Fruit fly (Drosophila melanogaster) whole organism, prepupa: ENCODE data around the gene CG18599.
A peak's percentile ranks its signal among the peaks of the same experiment; 100 is the strongest.

Experiments
- Blimp-1 ChIP-seq: fragments of 200-800 bp; sonication (Bioruptor generic); optimal IDR thresholded peaks from 3 replicates; lab custom pipeline; 2017; ENCODE audit warnings: missing biosample characterization, missing genetic modification characterization, mild to moderate bottlenecking, moderate library complexity, missing genetic modification reagents
- CG10631 ChIP-seq: fragments of 200-800 bp; sonication (Bioruptor generic); optimal IDR thresholded peaks from 2 replicates; lab custom pipeline; 2016; ENCODE audit warnings: missing biosample characterization, missing genetic modification characterization
- CG10669 ChIP-seq: fragments of 200-800 bp; sonication (Bioruptor generic); optimal IDR thresholded peaks from 3 replicates; lab custom pipeline; 2018; ENCODE audit warnings: missing biosample characterization, mild to moderate bottlenecking, missing genetic modification characterization, moderate library complexity
- CG11294 ChIP-seq: fragments of 200-800 bp; sonication (Bioruptor generic); IDR thresholded peaks from 2 replicates; pipeline ENCODE4 v1.3.6; 2022; ENCODE audit warnings: missing biosample characterization, missing genetic modification characterization
- CG11902 ChIP-seq: fragments of 200-800 bp; sonication (Bioruptor generic); optimal IDR thresholded peaks from 3 replicates; lab custom pipeline; 2016; ENCODE audit warnings: missing biosample characterization, missing genetic modification characterization
- CG15336 ChIP-seq: fragments of 200-800 bp; sonication (Bioruptor generic); IDR thresholded peaks from 2 replicates; pipeline ENCODE4 v1.3.6; 2022; ENCODE audit warnings: missing biosample characterization, missing genetic modification characterization
- CG1621 ChIP-seq: fragments of 200-800 bp; sonication (Bioruptor generic); optimal IDR thresholded peaks from 3 replicates; lab custom pipeline; 2018; ENCODE audit warnings: missing biosample characterization, mild to moderate bottlenecking, missing genetic modification characterization
- CG3032 ChIP-seq: fragments of 200-800 bp; optimal IDR thresholded peaks from 2 replicates; lab custom pipeline; 2019; ENCODE audit warnings: missing biosample characterization, mild to moderate bottlenecking, missing genetic modification characterization, moderate library complexity
- CG32006 ChIP-seq: fragments of 200-800 bp; sonication (Bioruptor generic); optimal IDR thresholded peaks from 3 replicates; lab custom pipeline; 2017; ENCODE audit warnings: missing biosample characterization, mild to moderate bottlenecking, missing genetic modification characterization
- CG34406 ChIP-seq: fragments of 200-800 bp; sonication (Bioruptor generic); optimal IDR thresholded peaks from 3 replicates; lab custom pipeline; 2016; ENCODE audit warnings: missing biosample characterization, missing genetic modification characterization
- CG6276 ChIP-seq: fragments of 200-800 bp; sonication (Bioruptor generic); optimal IDR thresholded peaks from 2 replicates; lab custom pipeline; 2017; ENCODE audit warnings: missing biosample characterization, mild to moderate bottlenecking, missing genetic modification characterization
- CG6792 ChIP-seq: fragments of 200-800 bp; sonication (Bioruptor generic); optimal IDR thresholded peaks from 3 replicates; lab custom pipeline; 2016; ENCODE audit warnings: missing biosample characterization, missing genetic modification characterization
- CG6808 ChIP-seq: fragments of 200-800 bp; sonication (Bioruptor generic); optimal IDR thresholded peaks from 3 replicates; lab custom pipeline; 2017; ENCODE audit warnings: missing biosample characterization, missing genetic modification characterization, mild to moderate bottlenecking, moderate library complexity, missing genetic modification reagents
- CG6854 ChIP-seq: fragments of 200-800 bp; sonication (Bioruptor generic); optimal IDR thresholded peaks from 2 replicates; lab custom pipeline; 2017; ENCODE audit warnings: missing biosample characterization, mild to moderate bottlenecking, missing genetic modification characterization
- CG8319 ChIP-seq: fragments of 200-800 bp; sonication (Bioruptor generic); optimal IDR thresholded peaks from 3 replicates; lab custom pipeline; 2016; ENCODE audit warnings: missing biosample characterization, missing genetic modification characterization
- CG8632 ChIP-seq: fragments of 200-800 bp; sonication (Bioruptor generic); optimal IDR thresholded peaks from 3 replicates; lab custom pipeline; 2016; ENCODE audit warnings: missing biosample characterization, missing genetic modification characterization
- CG9139 ChIP-seq: fragments of 200-800 bp; sonication (Bioruptor generic); optimal IDR thresholded peaks from 3 replicates; lab custom pipeline; 2017; ENCODE audit warnings: missing biosample characterization, mild to moderate bottlenecking, missing genetic modification characterization
- Eip78C ChIP-seq: fragments of 200-800 bp; sonication (Bioruptor generic); peaks from one replicate; lab custom pipeline; 2016; ENCODE audit warnings: missing biosample characterization, missing genetic modification characterization
- Eip93F ChIP-seq: fragments of 200-800 bp; sonication (Bioruptor generic); optimal IDR thresholded peaks from 2 replicates; lab custom pipeline; 2016; ENCODE audit warnings: missing biosample characterization, mild to moderate bottlenecking, missing genetic modification characterization
- Lpt ChIP-seq: fragments of 200-800 bp; sonication (Bioruptor generic); optimal IDR thresholded peaks from 3 replicates; lab custom pipeline; 2016; ENCODE audit warnings: missing biosample characterization, missing genetic modification characterization
- Met ChIP-seq: fragments of 200-800 bp; sonication (Bioruptor generic); optimal IDR thresholded peaks from 3 replicates; lab custom pipeline; 2016; ENCODE audit warnings: missing biosample characterization, missing genetic modification characterization
- OdsH ChIP-seq: fragments of 200-800 bp; sonication (Bioruptor generic); optimal IDR thresholded peaks from 3 replicates; lab custom pipeline; 2016; ENCODE audit warnings: missing biosample characterization, missing genetic modification characterization
- Sox102F ChIP-seq: fragments of 200-800 bp; sonication (Bioruptor generic); optimal IDR thresholded peaks from 2 replicates; lab custom pipeline; 2016; ENCODE audit warnings: missing biosample characterization, mild to moderate bottlenecking, missing genetic modification characterization
- Sox14 ChIP-seq: fragments of 200-800 bp; sonication (Bioruptor generic); optimal IDR thresholded peaks from 3 replicates; lab custom pipeline; 2016; ENCODE audit warnings: missing biosample characterization, missing genetic modification characterization
- dac ChIP-seq: fragments of 200-800 bp; sonication (Bioruptor generic); optimal IDR thresholded peaks from 2 replicates; lab custom pipeline; 2017; ENCODE audit warnings: missing biosample characterization, mild to moderate bottlenecking, missing genetic modification characterization
- eg ChIP-seq: fragments of 200-800 bp; sonication (Bioruptor generic); IDR thresholded peaks from 3 replicates; pipeline ENCODE4 v1.3.6; 2022; ENCODE audit warnings: missing biosample characterization, missing genetic modification characterization
- esn ChIP-seq: fragments of 200-800 bp; sonication (Bioruptor generic); optimal IDR thresholded peaks from 2 replicates; lab custom pipeline; 2016; ENCODE audit warnings: missing biosample characterization, mild to moderate bottlenecking, missing genetic modification characterization, moderate library complexity
- salr ChIP-seq, 2 experiments: fragments of 200-800 bp; sonication (Bioruptor generic); optimal IDR thresholded peaks; 3 replicates each; lab custom pipeline; 2016 to 2018; ENCODE audit warnings: missing biosample characterization in 2 of 2, missing genetic modification characterization in 2 of 2, mild to moderate bottlenecking in 1 of 2
- spab ChIP-seq: fragments of 200-800 bp; sonication (Bioruptor generic); optimal IDR thresholded peaks from 2 replicates; lab custom pipeline; 2017; ENCODE audit warnings: missing biosample characterization, mild to moderate bottlenecking, missing genetic modification characterization, missing genetic modification reagents
- topi ChIP-seq: fragments of 200-800 bp; sonication (Bioruptor generic); optimal IDR thresholded peaks from 3 replicates; lab custom pipeline; 2016; ENCODE audit warnings: missing biosample characterization, missing genetic modification characterization
- vri ChIP-seq: fragments of 200-800 bp; sonication (Bioruptor generic); optimal IDR thresholded peaks from 3 replicates; lab custom pipeline; 2016; ENCODE audit warnings: missing biosample characterization, mild to moderate bottlenecking, missing genetic modification characterization

Gene CG18599

DNA sequence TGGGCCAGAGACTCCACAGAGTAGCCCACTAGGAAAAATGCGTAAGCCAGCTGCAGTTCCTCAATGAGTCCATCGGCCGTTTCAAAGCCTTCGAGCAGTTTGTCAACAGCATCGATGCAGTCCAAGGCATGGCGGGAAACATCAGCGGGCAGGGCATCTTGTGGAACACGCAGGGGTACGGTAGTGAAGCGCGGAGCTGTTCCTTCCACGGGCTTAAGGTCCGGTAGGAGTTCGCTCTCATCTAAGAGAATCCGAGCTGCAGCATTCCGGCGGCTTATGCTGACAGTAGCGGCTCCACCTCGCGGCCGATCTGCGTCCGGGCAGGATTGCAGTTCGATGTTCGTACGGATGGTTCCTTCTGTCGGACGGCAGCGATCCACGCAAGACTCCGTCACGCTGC is 15.7 kb upstream of the CG18599 start:
- TF ChIP-seq CG10631 (GFP tag; lab: Kevin White, UChicago) (no peak), vri (GFP tag; lab: Kevin White, UChicago) (no peak)

DNA sequence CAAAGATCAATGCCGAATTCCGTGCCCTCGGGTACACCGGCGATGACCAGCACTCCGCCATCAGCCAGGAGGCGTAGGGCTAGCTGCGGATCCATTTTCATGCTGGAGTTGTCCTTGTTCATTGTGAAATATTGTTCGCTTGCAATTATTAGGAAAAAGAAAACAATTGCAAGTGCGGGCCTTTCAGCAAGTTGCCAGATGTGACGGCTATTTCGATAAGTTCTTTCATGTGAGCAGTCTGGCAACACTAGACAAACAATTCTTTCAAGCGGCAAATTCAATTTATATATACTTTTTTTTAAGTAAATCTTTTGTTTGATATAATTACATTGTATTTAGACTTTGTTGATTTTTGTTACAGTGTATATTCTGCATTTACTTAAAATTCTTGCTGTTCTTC is 15.0 kb upstream of the CG18599 start, which contains the start of gene CG12320:
CG12320 (minus strand) TSS at position 157 of the 400 bp plus-strand sequence.
- TF ChIP-seq Sox14 (GFP tag; lab: Kevin White, UChicago), result peak; percentile 52
- peak; percentile 6 for TF ChIP-seq esn
- TF ChIP-seq CG6854, result no peak
- no peak for TF ChIP-seq CG6276 (GFP tag; lab: Kevin White, UChicago)
- TF ChIP-seq CG11902, result no peak
- peak; percentile 49 for TF ChIP-seq CG1621 (tag; lab: Kevin White, UChicago)

DNA sequence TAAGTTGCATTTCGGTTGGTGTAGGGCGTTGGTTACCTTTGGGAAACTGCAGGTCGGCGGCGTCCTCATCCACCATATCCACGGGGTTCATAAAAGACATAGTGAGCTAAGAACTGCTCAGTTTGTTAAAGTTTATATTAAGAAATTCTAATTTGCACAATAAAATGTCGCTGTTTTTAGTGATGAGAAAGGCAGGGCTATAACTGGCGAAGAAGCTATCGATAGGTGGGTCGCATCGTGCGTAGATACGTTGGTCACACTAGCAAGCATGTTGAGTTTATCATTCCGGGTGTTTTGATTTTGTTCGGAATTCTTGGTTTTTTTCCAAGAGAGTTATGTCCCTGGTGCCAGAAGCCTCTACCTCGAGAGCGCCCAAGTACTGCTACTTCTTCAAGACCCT is 12.3 kb upstream of the CG18599 start, which contains the start of the genes Ada2a, Polr2D, Tgs1 and moi:
Ada2a (minus strand) TSS at position 207 of the 400 bp plus-strand sequence.
Polr2D (minus strand) TSS at position 207 of the 400 bp plus-strand sequence.
Tgs1 (plus strand) TSS at position 250 of the 400 bp plus-strand sequence.
moi (plus strand) TSS at position 250 of the 400 bp plus-strand sequence.
- no peak for TF ChIP-seq CG10669
- peak; percentile 82 for TF ChIP-seq CG1621 (tag; lab: Kevin White, UChicago)
- TF ChIP-seq, all 60 proteins: peak for 1

DNA sequence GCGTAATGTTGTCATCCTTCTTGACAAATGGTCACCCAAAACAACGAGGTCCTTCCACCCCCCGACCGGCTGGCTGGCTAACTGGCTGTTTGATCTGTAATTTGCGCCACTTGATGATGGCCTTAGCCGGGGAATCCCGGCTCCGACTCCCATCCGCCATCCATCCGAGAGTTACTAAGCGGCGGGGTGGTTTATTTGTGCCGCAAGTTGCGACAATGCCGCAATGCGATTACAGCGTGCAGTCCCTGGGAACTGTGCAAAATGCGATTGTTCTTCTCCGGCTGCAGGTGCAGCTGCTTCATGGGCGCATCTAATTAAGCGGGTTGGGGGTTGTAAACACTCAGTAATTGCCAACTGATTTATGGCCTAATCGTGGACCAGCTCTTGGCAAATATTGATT is 7.6 kb upstream of the CG18599 start:
- TF ChIP-seq CG6808 (GFP tag; lab: Kevin White, UChicago) (no peak), CG6276 (GFP tag; lab: Kevin White, UChicago) (no peak), Lpt (no peak), CG3032 (tag; lab: Kevin White, UChicago) (no peak), CG32006 (GFP tag; lab: Kevin White, UChicago) (no peak), Blimp-1 (GFP tag; lab: Kevin White, UChicago) (no peak), CG9139 (GFP tag; lab: Kevin White, UChicago) (no peak), CG11902 (no peak), CG6854 (no peak)

DNA sequence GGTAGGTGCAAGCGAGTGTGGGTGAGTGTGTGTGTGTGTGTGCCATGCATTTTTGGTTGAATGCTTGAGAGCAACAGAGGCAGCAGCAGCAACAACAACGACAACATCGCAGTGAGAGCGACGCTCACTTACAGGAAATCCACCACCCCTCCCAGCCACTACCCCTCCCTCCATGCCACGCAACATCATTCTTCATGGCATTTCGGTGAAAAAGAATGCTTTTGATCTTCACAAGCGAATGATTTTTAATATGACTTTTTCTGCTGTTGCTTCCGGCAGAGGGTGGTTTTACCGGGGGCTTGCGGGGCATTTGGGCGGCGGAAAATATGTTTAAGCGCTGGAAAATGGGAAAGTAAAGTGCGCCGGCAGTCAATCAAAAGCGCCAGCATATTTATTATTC is 6.0 kb upstream of the CG18599 start:
- TF ChIP-seq spab (GFP tag; lab: Kevin White, UChicago), result no peak
- no peak for TF ChIP-seq CG8319 (GFP tag; lab: Kevin White, UChicago)
- no peak for TF ChIP-seq topi (GFP tag; lab: Kevin White, UChicago)
- TF ChIP-seq, all 60 proteins: peak for 0

DNA sequence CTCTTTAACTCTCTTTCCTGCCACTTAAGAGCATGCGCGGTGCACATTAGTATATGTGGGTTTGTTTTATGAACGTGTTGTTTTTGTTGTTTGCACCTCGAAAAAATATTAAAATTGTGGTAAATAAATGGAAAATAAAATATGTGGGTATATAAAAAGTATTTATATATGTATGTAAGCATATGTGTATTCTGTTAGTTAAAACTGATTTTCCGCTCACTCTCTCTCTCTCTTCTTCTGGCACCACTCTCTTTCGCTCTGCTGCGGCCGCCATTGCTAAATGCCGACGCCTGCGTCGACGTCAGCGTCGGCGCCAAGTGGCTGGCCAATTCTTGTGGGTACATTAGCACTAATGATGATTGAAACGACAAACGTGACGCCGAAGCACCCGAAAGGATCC is 2.3 kb upstream of the CG18599 start:
- TF ChIP-seq Sox102F (no peak), CG8632 (GFP tag; lab: Kevin White, UChicago) (no peak), CG15336 (GFP tag; lab: Robert Waterston, UW) (no peak), OdsH (GFP tag; lab: Kevin White, UChicago) (no peak), eg (GFP tag; lab: Robert Waterston, UW) (no peak), dac (GFP tag; lab: Kevin White, UChicago) (no peak), CG6792 (GFP tag; lab: Kevin White, UChicago) (no peak), CG11294 (GFP tag; lab: Robert Waterston, UW) (no peak), CG32006 (GFP tag; lab: Kevin White, UChicago) (no peak), salr (GFP tag; optimal IDR thresholded peaks at IDR 0.05; lab: Kevin White, UChicago) (no peak), Eip78C (GFP tag; lab: Kevin White, UChicago) (no peak), Met (GFP tag; lab: Kevin White, UChicago) (no peak), Blimp-1 (GFP tag; lab: Kevin White, UChicago) (no peak), Eip93F (no peak), spab (GFP tag; lab: Kevin White, UChicago) (no peak), CG10669 (no peak), CG34406 (GFP tag; lab: Kevin White, UChicago) (no peak)
